Fruit fly (Drosophila melanogaster): ENCODE results near the gene Or2a.

The Or2a gene

dm6 chrX:2242897-2243296, 3.1 kb upstream of the Or2a start:
- TF ChIP-seq noc (tag; optimal IDR thresholded peaks at IDR 0.05): no peak

DNA sequence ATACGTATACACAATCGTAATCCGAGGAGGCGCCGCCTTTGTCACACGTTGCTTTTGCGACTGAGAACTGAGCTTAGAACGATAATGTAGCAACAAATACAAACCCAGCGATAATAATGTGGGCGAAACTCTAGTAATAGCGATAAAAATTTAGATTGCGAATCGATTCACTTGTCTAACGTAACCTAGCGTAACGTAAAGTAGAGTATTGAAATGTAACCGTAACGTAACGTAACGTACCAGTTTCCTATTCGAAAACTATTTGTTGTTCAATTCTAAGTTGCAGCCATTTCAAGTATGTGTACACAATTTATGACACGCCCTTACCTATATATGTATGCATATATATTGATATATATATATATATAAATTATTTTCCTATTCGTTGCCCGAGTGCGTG, 1.3 kb upstream of the Or2a start:
- TF ChIP-seq noc (tag; optimal IDR thresholded peaks at IDR 0.05): no peak

- TF ChIP-seq noc (tag; optimal IDR thresholded peaks at IDR 0.05): no peak
Observed at dm6 chrX:2249763-2250162, 3.7 kb downstream of the Or2a start, which contains the start of gene crn. Gene crn, minus strand, starts transcription at chrX:2249983.

DNA sequence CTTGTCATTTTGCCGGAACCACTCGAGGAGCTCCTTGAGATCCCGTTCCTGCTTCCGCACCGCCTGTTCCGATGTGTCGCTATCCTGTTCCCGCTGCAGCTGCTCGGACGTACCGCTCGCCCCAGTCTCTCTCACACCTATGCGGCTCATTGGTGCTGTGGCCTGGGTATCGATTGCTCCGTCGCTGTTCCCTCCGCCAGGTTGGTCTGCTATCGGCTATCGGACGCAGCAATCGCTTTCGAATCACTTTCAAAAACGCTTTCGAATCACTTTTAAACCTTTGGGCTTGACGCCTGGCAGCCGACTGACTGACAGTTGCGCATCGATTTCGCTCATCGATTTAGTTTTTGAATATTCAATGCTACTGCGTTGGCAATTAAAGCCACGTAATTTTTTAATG, 5.7 kb downstream of the Or2a start, which contains the start of gene CG3191:
TSS of gene CG3191 (minus strand) at position 306 of the 400 bp plus-strand sequence.
- TF ChIP-seq noc (tag; optimal IDR thresholded peaks at IDR 0.05): no peak

- TF ChIP-seq noc (tag; optimal IDR thresholded peaks at IDR 0.05): no peak
Observed at dm6 chrX:2254020-2254626, 8.1 kb downstream of the Or2a start, which contains the start of gene CG3091. Gene CG3091, minus strand, starts transcription at chrX:2254197.

DNA sequence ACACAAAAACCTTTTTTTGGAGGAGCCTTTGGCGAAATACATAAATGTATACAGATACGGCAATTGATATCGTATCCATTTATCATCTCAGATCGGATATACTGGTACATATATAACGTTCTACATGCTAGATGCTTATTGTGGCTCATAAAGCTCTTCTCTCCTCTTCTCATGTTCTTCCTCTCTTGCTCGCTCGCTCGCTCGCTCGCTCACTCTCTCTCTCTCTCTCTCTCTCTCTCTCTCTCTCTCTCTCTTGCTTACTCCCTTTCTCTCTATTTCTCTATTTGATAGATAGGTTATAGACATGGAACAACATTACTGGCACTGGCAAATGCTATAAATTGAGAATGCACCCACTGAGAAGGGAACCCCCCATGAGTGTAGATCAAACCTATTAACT, 9.0 kb downstream of the Or2a start:
- no peak for TF ChIP-seq noc (tag; optimal IDR thresholded peaks at IDR 0.05)

- TF ChIP-seq noc (tag; optimal IDR thresholded peaks at IDR 0.05): no peak
Observed at dm6 chrX:2258602-2259233, 12.7 kb downstream of the Or2a start.

DNA sequence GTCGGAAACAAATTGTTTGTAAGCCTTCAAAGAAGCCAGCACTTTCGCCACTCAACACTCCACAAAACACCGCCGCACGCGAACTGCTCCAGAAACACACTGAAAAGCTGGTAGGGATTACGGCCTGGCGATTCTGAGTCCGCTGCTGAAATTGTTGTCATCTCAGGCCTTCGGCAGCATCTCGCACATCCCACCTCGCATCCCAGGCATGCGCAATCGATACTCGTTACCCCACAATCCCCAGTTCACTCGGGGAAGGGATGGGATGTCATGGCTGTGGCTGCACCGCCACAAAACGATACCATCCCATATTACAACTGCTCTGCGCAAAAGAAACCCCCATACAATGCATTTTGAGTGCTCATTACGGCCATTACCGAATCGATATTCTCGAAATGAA, 13.7 kb downstream of the Or2a start, which contains the start of gene CG3078:
TSS of gene CG3078 (minus strand) at position 101 of the 400 bp plus-strand sequence.
- TF ChIP-seq noc (tag; optimal IDR thresholded peaks at IDR 0.05): no peak

- TF ChIP-seq noc (tag; optimal IDR thresholded peaks at IDR 0.05): peak; percentile 75
Observed at dm6 chrX:2262511-2262910, 16.5 kb downstream of the Or2a start, which contains the start of the genes temp and CG3071. Gene temp, minus strand, starts transcription at chrX:2262515. Gene CG3071, plus strand, starts transcription at chrX:2262837.

DNA sequence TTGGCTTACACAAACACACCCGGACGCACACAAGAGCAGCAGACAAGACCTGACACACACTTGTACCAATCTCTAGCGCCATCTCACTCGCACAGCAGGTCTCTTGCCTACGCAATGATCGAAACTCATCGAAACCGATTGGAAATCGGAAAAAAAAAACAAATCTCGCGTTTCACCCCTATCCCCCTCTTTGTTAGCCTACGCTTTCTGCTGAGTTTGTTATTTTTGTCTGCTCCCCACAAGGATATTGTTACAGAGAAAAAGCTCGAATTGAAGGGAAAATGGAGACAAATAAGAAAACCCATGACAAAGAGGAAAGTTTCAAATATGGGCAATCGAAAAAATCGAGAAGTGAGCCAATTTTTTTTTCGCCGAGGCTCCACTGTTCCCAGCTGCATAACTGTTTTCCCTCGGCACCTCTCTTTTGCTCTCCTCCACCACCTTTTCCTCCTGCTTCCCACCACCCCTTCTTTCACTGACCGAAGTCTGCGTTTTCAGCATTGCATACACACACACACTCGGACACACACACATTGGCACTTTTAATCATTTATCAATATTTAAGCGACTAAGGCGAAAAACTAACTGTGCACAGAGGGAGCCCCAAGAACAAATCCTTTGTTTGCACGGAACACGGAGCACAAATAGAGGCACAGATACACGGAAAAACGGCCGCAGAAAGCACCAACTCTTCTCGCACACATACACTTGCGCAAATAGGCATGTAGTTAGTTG, 24.0 kb downstream of the Or2a start:
- TF ChIP-seq noc (tag; optimal IDR thresholded peaks at IDR 0.05): no peak

- TF ChIP-seq noc (tag; optimal IDR thresholded peaks at IDR 0.05): peak; percentile 10
Observed at dm6 chrX:2270557-2270930, 24.5 kb downstream of the Or2a start, which contains the start of gene CG2924. Gene CG2924, minus strand, starts transcription at chrX:2270761.

DNA sequence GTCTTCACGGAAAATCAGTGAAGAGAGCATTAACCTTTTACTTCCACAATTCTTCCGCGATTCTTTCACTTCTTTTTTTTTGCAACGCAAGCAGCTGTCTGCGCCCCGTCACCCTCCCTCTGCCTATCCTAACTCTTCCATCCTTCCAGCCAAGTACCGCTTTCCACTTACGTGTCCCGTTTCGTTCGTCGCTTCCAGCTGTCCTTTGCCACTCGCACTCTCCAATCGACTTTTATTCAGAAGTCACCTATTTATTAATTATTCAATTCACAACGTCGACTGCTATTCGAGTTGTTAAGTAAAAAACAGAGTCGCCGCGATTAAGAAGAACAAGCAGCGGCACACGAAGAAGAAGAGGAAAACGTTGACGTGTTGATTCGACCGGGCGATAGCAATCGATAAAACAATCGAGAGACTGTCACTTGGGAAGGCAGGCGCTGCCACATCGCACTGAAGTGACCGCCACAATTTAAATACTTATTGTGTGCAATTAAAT, 28.7 kb downstream of the Or2a start, which contains the start of gene Grp170:
TSS of gene Grp170 (minus strand) at position 365 of the 496 bp plus-strand sequence.
- TF ChIP-seq noc (tag; optimal IDR thresholded peaks at IDR 0.05): peak; percentile 32

DNA sequence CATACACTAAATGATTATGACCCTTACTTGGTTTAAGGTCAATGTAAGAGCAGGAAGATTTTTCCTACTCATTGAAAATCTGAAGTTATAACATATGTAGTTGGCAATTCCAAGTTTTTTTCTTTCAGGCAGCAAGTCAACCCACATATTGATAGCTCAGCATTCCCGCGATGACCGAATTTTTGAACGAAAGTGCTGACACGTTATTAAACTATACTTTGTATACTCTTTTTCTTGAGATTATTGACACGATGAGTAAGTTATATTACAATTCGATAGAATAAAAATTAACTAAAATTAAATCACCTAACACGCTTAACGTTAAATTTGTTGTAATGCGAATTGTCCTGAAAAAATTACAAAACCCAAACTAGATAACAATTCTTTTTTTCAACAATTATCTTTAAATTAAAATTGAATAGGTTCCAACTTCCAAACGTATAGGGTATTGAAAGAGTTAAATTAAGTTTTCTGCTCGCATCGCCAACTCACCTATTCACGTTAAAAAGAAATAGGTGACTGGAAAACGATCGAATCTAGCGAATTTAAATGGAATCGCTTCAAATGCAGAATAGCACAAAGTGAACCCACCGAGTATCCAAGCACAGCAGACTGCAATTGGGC, 29.3 kb downstream of the Or2a start, which contains the start of gene Vml:
TSS of gene Vml (plus strand) at position 574 of the 624 bp plus-strand sequence.
- TF ChIP-seq noc (tag; optimal IDR thresholded peaks at IDR 0.05): no peak

- TF ChIP-seq noc (tag; optimal IDR thresholded peaks at IDR 0.05): no peak
Observed at dm6 chrX:2278782-2279304, 32.8 kb downstream of the Or2a start.

dm6 chrX:2283470-2283869, 37.4 kb downstream of the Or2a start:
- no peak for TF ChIP-seq noc (tag; optimal IDR thresholded peaks at IDR 0.05)

Measured in whole organism, larva.